Fruit fly (Drosophila melanogaster) whole organism, embryonic: ENCODE results near the gene CG14995.

Experiments
- Bgb ChIP-seq: fragments of 200-800 bp; sonication (Bioruptor generic); IDR thresholded peaks from 2 replicates; pipeline ENCODE4 v1.3.6; 2022; ENCODE audit warnings: missing biosample characterization, missing genetic modification characterization; ENCODE audit not compliant: partially characterized antibody
- Bteb2 ChIP-seq: fragments of 200-800 bp; sonication (Bioruptor generic); optimal IDR thresholded peaks from 2 replicates; lab custom pipeline; 2016; ENCODE audit warnings: missing biosample characterization, missing genetic modification characterization
- CG14050 ChIP-seq: fragments of 200-800 bp; sonication (Bioruptor generic); IDR thresholded peaks from 3 replicates; pipeline ENCODE4 v1.3.6; 2022; ENCODE audit warnings: missing biosample characterization, missing genetic modification characterization
- CG15269 ChIP-seq: fragments of 200-800 bp; sonication (Bioruptor generic); optimal IDR thresholded peaks from 2 replicates; lab custom pipeline; 2018; ENCODE audit warnings: missing biosample characterization, mild to moderate bottlenecking, missing genetic modification characterization, moderate library complexity
- CG15514 ChIP-seq: fragments of 200-800 bp; sonication (Bioruptor generic); optimal IDR thresholded peaks from 3 replicates; lab custom pipeline; 2017; ENCODE audit warnings: missing biosample characterization, missing genetic modification characterization, mild to moderate bottlenecking, moderate library complexity, missing genetic modification reagents
- CG18599 ChIP-seq: fragments of 200-800 bp; sonication (Bioruptor generic); optimal IDR thresholded peaks from 3 replicates; lab custom pipeline; 2017; ENCODE audit warnings: missing biosample characterization, missing genetic modification characterization, mild to moderate bottlenecking, moderate library complexity, missing genetic modification reagents
- CG2120 ChIP-seq: fragments of 200-800 bp; sonication (Bioruptor generic); optimal IDR thresholded peaks from 3 replicates; lab custom pipeline; 2016; ENCODE audit warnings: missing biosample characterization, missing genetic modification characterization
- CG31441 ChIP-seq: fragments of 200-800 bp; sonication (Bioruptor generic); IDR thresholded peaks from 2 replicates; pipeline ENCODE4 v1.3.6; 2022; ENCODE audit warnings: missing biosample characterization, missing genetic modification characterization
- CG3163 ChIP-seq: fragments of 200-800 bp; sonication (Bioruptor generic); optimal IDR thresholded peaks from 3 replicates; lab custom pipeline; 2016; ENCODE audit warnings: missing biosample characterization, missing genetic modification characterization
- CG4328 ChIP-seq: fragments of 200-800 bp; sonication (Bioruptor generic); optimal IDR thresholded peaks from 3 replicates; lab custom pipeline; 2017; ENCODE audit warnings: missing biosample characterization, missing genetic modification reagents, missing genetic modification characterization
- CG5245 ChIP-seq: fragments of 200-800 bp; sonication (Bioruptor generic); optimal IDR thresholded peaks from 3 replicates; lab custom pipeline; 2016; ENCODE audit warnings: missing biosample characterization, missing genetic modification characterization
- CG6813 ChIP-seq: fragments of 200-800 bp; sonication (Bioruptor generic); optimal IDR thresholded peaks from 2 replicates; lab custom pipeline; 2017; ENCODE audit warnings: missing biosample characterization, missing genetic modification characterization, mild to moderate bottlenecking, moderate library complexity, missing genetic modification reagents
- CG8089 ChIP-seq: fragments of 200-800 bp; sonication (Bioruptor generic); optimal IDR thresholded peaks from 3 replicates; lab custom pipeline; 2016; ENCODE audit warnings: missing biosample characterization, missing genetic modification characterization
- CG9215 ChIP-seq: fragments of 200-800 bp; sonication (Bioruptor generic); IDR thresholded peaks from 2 replicates; pipeline ENCODE4 v1.3.6; 2022; ENCODE audit warnings: missing biosample characterization, missing genetic modification characterization
- Fer2 ChIP-seq: fragments of 200-800 bp; sonication (Bioruptor generic); optimal IDR thresholded peaks from 2 replicates; lab custom pipeline; 2018; ENCODE audit warnings: missing biosample characterization, mild to moderate bottlenecking, missing genetic modification characterization, moderate library complexity
- Kr ChIP-seq: fragments of 200-800 bp; sonication (Bioruptor generic); optimal IDR thresholded peaks from 2 replicates; lab custom pipeline; 2017; ENCODE audit warnings: missing biosample characterization, mild to moderate bottlenecking, missing genetic modification characterization
- Neu2 ChIP-seq: fragments of 200-800 bp; sonication (Bioruptor generic); optimal IDR thresholded peaks from 3 replicates; lab custom pipeline; 2016; ENCODE audit warnings: missing biosample characterization, missing genetic modification characterization, borderline replicate concordance
- NfI ChIP-seq: fragments of 200-800 bp; sonication (Bioruptor generic); optimal IDR thresholded peaks from 3 replicates; lab custom pipeline; 2018; ENCODE audit warnings: missing biosample characterization, mild to moderate bottlenecking, missing genetic modification characterization, moderate library complexity
- Trl ChIP-seq, 3 experiments: fragments of >200 bp in 2 of 3; fragments of 200-800 bp in 1 of 3; sonication (Bioruptor generic) in 1 of 3; optimal IDR thresholded peaks; 2 replicates in 1 of 3; 3 replicates in 2 of 3; lab custom pipeline; 2016 to 2017; ENCODE audit warnings: missing biosample characterization in 1 of 3, missing genetic modification characterization in 1 of 3
- Vsx1 ChIP-seq: fragments of 200-800 bp; sonication (Bioruptor generic); optimal IDR thresholded peaks from 2 replicates; lab custom pipeline; 2017; ENCODE audit warnings: missing biosample characterization, mild to moderate bottlenecking, missing genetic modification characterization, missing genetic modification reagents
- aop ChIP-seq: fragments of 200-800 bp; sonication (Bioruptor generic); IDR thresholded peaks from 2 replicates; pipeline ENCODE4 v1.3.6; 2022; ENCODE audit warnings: missing biosample characterization, missing genetic modification characterization
- bab2 ChIP-seq: fragments of 200-800 bp; sonication (Bioruptor generic); optimal IDR thresholded peaks from 2 replicates; lab custom pipeline; 2016; ENCODE audit warnings: missing biosample characterization, missing genetic modification characterization
- bigmax ChIP-seq: fragments of 200-800 bp; sonication (Bioruptor generic); optimal IDR thresholded peaks from 2 replicates; lab custom pipeline; 2018; ENCODE audit warnings: missing biosample characterization, mild to moderate bottlenecking, missing genetic modification characterization
- br ChIP-seq: fragments of >200 bp; optimal IDR thresholded peaks from 2 replicates; lab custom pipeline; 2017
- cad ChIP-seq: fragments of >200 bp; optimal IDR thresholded peaks from 2 replicates; lab custom pipeline; 2017; ENCODE audit warnings: missing biosample characterization, missing genetic modification characterization
- dpn ChIP-seq, 2 experiments: fragments of 200-800 bp; sonication (Bioruptor generic); optimal IDR thresholded peaks; 3 replicates each; lab custom pipeline; 2016; ENCODE audit warnings: missing biosample characterization in 2 of 2, missing genetic modification characterization in 2 of 2
- dysf ChIP-seq: fragments of 200-800 bp; sonication (Bioruptor generic); IDR thresholded peaks from 3 replicates; pipeline ENCODE4 v1.3.6; 2022; ENCODE audit warnings: missing biosample characterization, missing genetic modification characterization
- emc ChIP-seq: fragments of 200-800 bp; sonication (Bioruptor generic); optimal IDR thresholded peaks from 2 replicates; lab custom pipeline; 2016; ENCODE audit warnings: missing biosample characterization, missing genetic modification characterization
- exex ChIP-seq: fragments of 200-800 bp; sonication (Bioruptor generic); optimal IDR thresholded peaks from 4 replicates; lab custom pipeline; 2018; ENCODE audit warnings: missing biosample characterization, mild to moderate bottlenecking, missing genetic modification characterization, moderate library complexity
- grn ChIP-seq: fragments of 200-800 bp; sonication (Bioruptor generic); optimal IDR thresholded peaks from 3 replicates; lab custom pipeline; 2017; ENCODE audit warnings: missing biosample characterization, missing genetic modification characterization
- hkb ChIP-seq, 2 experiments: fragments of 200-800 bp in 1 of 2; fragments of >200 bp in 1 of 2; sonication (Bioruptor generic) in 1 of 2; IDR thresholded peaks in 1 of 2; optimal IDR thresholded peaks in 1 of 2; 2 replicates each; pipeline versions ENCODE4 v1.3.6 to Lab custom; 2017 to 2022; ENCODE audit warnings: missing biosample characterization in 1 of 2, missing genetic modification characterization in 1 of 2
- ind ChIP-seq: fragments of 200-800 bp; sonication (Bioruptor generic); optimal IDR thresholded peaks from 3 replicates; lab custom pipeline; 2016; ENCODE audit warnings: missing biosample characterization, missing genetic modification characterization
- kay ChIP-seq: fragments of 200-800 bp; sonication (Bioruptor generic); optimal IDR thresholded peaks from 2 replicates; lab custom pipeline; 2016; ENCODE audit warnings: missing biosample characterization, missing genetic modification characterization
- lbe ChIP-seq: fragments of 200-800 bp; sonication (Bioruptor generic); optimal IDR thresholded peaks from 2 replicates; lab custom pipeline; 2016; ENCODE audit warnings: missing biosample characterization, mild to moderate bottlenecking, missing genetic modification characterization
- nerfin-1 ChIP-seq: fragments of 200-800 bp; sonication (Bioruptor generic); optimal IDR thresholded peaks from 3 replicates; lab custom pipeline; 2019; ENCODE audit warnings: missing biosample characterization, mild to moderate bottlenecking, missing genetic modification characterization, moderate library complexity
- prd ChIP-seq, 3 experiments: fragments of >200 bp in 2 of 3; fragments of 200-800 bp in 1 of 3; sonication (Bioruptor generic) in 1 of 3; optimal IDR thresholded peaks in 2 of 3; IDR thresholded peaks in 1 of 3; 2 replicates in 2 of 3; 3 replicates in 1 of 3; pipeline versions ENCODE4 v1.3.6 to Lab custom; 2017 to 2022; ENCODE audit warnings: missing biosample characterization in 1 of 3, missing genetic modification characterization in 1 of 3
- sens ChIP-seq: fragments of 200-800 bp; sonication (Bioruptor generic); peaks from one replicate; lab custom pipeline; 2016; ENCODE audit warnings: missing biosample characterization, missing genetic modification characterization
- sisA ChIP-seq: fragments of 200-800 bp; sonication (Bioruptor generic); IDR thresholded peaks from 2 replicates; pipeline ENCODE4 v1.3.6; 2022; ENCODE audit warnings: missing biosample characterization, missing genetic modification characterization
- slbo ChIP-seq: fragments of 200-800 bp; sonication (Bioruptor generic); IDR thresholded peaks from 2 replicates; pipeline ENCODE4 v1.3.6; 2022; ENCODE audit warnings: missing biosample characterization, missing genetic modification characterization
- sqz ChIP-seq: fragments of 200-800 bp; sonication (Bioruptor generic); optimal IDR thresholded peaks from 3 replicates; lab custom pipeline; 2018; ENCODE audit warnings: missing biosample characterization, mild to moderate bottlenecking, missing genetic modification characterization
- stc ChIP-seq: fragments of 200-800 bp; sonication (Bioruptor generic); IDR thresholded peaks from 2 replicates; pipeline ENCODE4 v1.3.6; 2022; ENCODE audit warnings: missing biosample characterization, missing genetic modification characterization
- tna ChIP-seq: fragments of 200-800 bp; sonication (Bioruptor generic); IDR thresholded peaks from 2 replicates; pipeline ENCODE4 v1.3.6; 2022; ENCODE audit warnings: missing biosample characterization, missing genetic modification characterization; ENCODE audit not compliant: partially characterized antibody
- unpg ChIP-seq: fragments of 200-800 bp; sonication (Bioruptor generic); optimal IDR thresholded peaks from 3 replicates; lab custom pipeline; 2018; ENCODE audit warnings: missing biosample characterization, mild to moderate bottlenecking, missing genetic modification characterization, moderate library complexity
- vnd ChIP-seq: fragments of 200-800 bp; sonication (Bioruptor generic); IDR thresholded peaks from 3 replicates; pipeline ENCODE4 v1.3.6; 2022; ENCODE audit warnings: missing biosample characterization, missing genetic modification characterization; ENCODE audit not compliant: partially characterized antibody
- wek ChIP-seq: fragments of 200-800 bp; sonication (Bioruptor generic); optimal IDR thresholded peaks from 3 replicates; lab custom pipeline; 2018; ENCODE audit warnings: missing biosample characterization, mild to moderate bottlenecking, missing genetic modification characterization, moderate library complexity
- zen ChIP-seq: fragments of 200-800 bp; sonication (Bioruptor generic); optimal IDR thresholded peaks from 3 replicates; lab custom pipeline; 2018; ENCODE audit warnings: missing biosample characterization, mild to moderate bottlenecking, missing genetic modification characterization, moderate library complexity

The CG14995 gene

dm6 chr3L:4061921-4062474, 41.1 kb downstream of the CG14995 start, which contains the start of gene dib:
Gene dib (plus strand): TSS chr3L:4062292.
- peak; percentile 57 for TF ChIP-seq sens (GFP tag; lab: Kevin White, UChicago)
- TF ChIP-seq CG8089 (GFP tag; lab: Kevin White, UChicago): no peak
- peak; percentile 67 for TF ChIP-seq zen
- peak; percentile 62; the same call in 1 of the 2 replicates for TF ChIP-seq aop (GFP tag; lab: Robert Waterston, UW)
- TF ChIP-seq Fer2 (tag; lab: Kevin White, UChicago): no peak
- peak; percentile 46 to 57 for TF ChIP-seq Trl (optimal IDR thresholded peaks at IDR 0.05; lab: Kevin White, UChicago)
- no peak for TF ChIP-seq Trl (GFP tag; optimal IDR thresholded peaks at IDR 0.05; lab: Kevin White, UChicago)
- TF ChIP-seq Kr (GFP tag; lab: Kevin White, UChicago): peak; percentile 46
- TF ChIP-seq cad (GFP tag; lab: Kevin White, UChicago): peak; percentile 94
- TF ChIP-seq CG3163 (GFP tag; lab: Kevin White, UChicago): peak; percentile 96

- TF ChIP-seq emc (GFP tag; lab: Kevin White, UChicago) (no peak), sqz (no peak), CG5245 (GFP tag; lab: Kevin White, UChicago) (no peak), wek (GFP tag; lab: Kevin White, UChicago) (peak; percentile 50), nerfin-1 (tag; lab: Kevin White, UChicago) (no peak), dysf (GFP tag; lab: Robert Waterston, UW) (0 out of 3 replicates have a peak, but pooled peaks have one; percentile 19), tna (no peak), slbo (GFP tag; lab: Robert Waterston, UW) (0 out of 2 replicates have a peak, but pooled peaks have one; percentile 35), lbe (GFP tag; lab: Kevin White, UChicago) (no peak), bigmax (no peak), Neu2 (GFP tag; lab: Kevin White, UChicago) (no peak), CG6813 (GFP tag; lab: Kevin White, UChicago) (no peak), exex (tag; lab: Kevin White, UChicago) (no peak), NfI (GFP tag; lab: Kevin White, UChicago) (no peak), prd (optimal IDR thresholded peaks at IDR 0.05; lab: Kevin White, UChicago) (no peak), prd (GFP tag; IDR thresholded peaks at IDR 0.05; lab: Robert Waterston, UW) (peak; percentile 26; the same call in 1 of the 3 replicates), vnd (GFP tag; lab: Robert Waterston, UW) (no peak), Bteb2 (GFP tag; lab: Kevin White, UChicago) (no peak), sisA (no peak), Bgb (no peak), grn (GFP tag; lab: Kevin White, UChicago) (peak; percentile 17), Vsx1 (GFP tag; lab: Kevin White, UChicago) (no peak), CG15514 (GFP tag; lab: Kevin White, UChicago) (peak; percentile 4), ind (GFP tag; lab: Kevin White, UChicago) (no peak), CG31441 (0 out of 2 replicates have a peak, but pooled peaks have one; percentile 11), CG2120 (peak; percentile 30), stc (0 out of 2 replicates have a peak, but pooled peaks have one; percentile 24), CG4328 (no peak), CG18599 (GFP tag; lab: Kevin White, UChicago) (no peak), br (lab: Kevin White, UChicago) (no peak), bab2 (no peak), kay (GFP tag; lab: Kevin White, UChicago) (no peak), unpg (GFP tag; lab: Kevin White, UChicago) (peak; percentile 17), dpn (GFP tag; optimal IDR thresholded peaks at IDR 0.05; lab: Kevin White, UChicago) (peak in 1 of 2 experiments; percentile 3), CG14050 (GFP tag; lab: Robert Waterston, UW) (no peak), CG15269 (tag; lab: Kevin White, UChicago) (no peak), hkb (optimal IDR thresholded peaks at IDR 0.05; lab: Kevin White, UChicago) (no peak), hkb (GFP tag; IDR thresholded peaks at IDR 0.05; lab: Robert Waterston, UW) (no peak), CG9215 (GFP tag; lab: Robert Waterston, UW) (no peak)
Observed at dm6 chr3L:4059293-4059820, 43.7 kb downstream of the CG14995 start, which contains the start of gene Ugt305A1. Gene Ugt305A1 (plus strand): TSS chr3L:4059770.
